Fruit fly (Drosophila melanogaster): ENCODE results near the gene CG42818.
A peak's percentile ranks its signal among the peaks of the same experiment; 100 is the strongest.

CG42818 gene

DNA sequence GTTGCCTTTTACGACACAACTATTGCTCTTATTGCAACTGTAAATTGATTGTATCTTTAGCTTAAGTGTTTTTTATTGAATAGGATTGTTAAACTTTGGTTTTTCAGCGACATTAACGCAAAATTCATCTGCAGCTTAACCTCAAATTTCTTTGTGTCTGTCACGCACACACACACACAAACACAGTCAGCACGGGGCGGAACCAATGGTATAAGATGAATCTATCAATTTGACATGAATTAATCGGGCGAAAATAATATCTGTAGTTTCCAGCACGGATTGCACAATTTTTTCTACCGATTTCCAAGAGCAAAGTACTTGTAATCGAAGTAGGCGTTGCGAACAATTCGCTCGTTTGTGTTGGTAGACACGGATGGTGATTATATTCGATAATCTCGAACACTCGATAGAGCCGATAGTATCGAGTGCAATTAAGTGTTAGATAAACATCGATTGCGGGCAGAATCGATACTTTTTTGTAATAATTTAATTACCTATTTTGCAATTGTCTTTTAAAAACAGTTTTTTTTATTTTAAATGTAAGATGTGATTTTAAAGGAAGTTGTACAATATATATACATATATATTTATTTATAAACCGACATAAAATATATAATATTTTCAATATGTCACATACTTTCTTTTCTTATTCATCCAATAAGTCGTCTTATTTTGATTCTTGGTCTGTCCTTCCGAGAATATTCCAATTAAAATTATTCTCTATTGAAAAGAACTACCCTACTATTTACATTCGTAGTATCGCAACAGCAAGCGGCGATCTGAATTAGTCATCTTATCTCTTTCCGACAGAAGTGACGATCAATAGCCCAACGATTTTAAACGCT lies 15.7 kb downstream of the CG42818 start, which contains the start of the genes PRL-1 and EndoGI (continued):
- TF ChIP-seq Dref (GFP tag; IDR thresholded peaks at IDR 0.05) (peak; percentile 100), CG3407 (GFP tag; optimal IDR thresholded peaks at IDR 0.05) (peak; percentile 21), Bgb (GFP tag; IDR thresholded peaks at IDR 0.05; ENCODE audit: partially characterized antibody) (peak; percentile 99), cwo (GFP tag; optimal IDR thresholded peaks at IDR 0.05) (peak; percentile 70), Dfd (GFP tag; optimal IDR thresholded peaks at IDR 0.05) (no peak), ato (GFP tag; IDR thresholded peaks at IDR 0.05; ENCODE audit: partially characterized antibody) (peak; percentile 100), Hr51 (GFP tag; optimal IDR thresholded peaks at IDR 0.05) (peak; percentile 12 to 90), CG12942 (GFP tag; optimal IDR thresholded peaks at IDR 0.05) (peak; percentile 51), Hr39 (optimal IDR thresholded peaks at IDR 0.05) (no peak), CG10209 (GFP tag; optimal IDR thresholded peaks at IDR 0.05) (peak; percentile 67), Neu2 (GFP tag; optimal IDR thresholded peaks at IDR 0.05; ENCODE audit: borderline replicate concordance) (no peak), NC2α (GFP tag; optimal IDR thresholded peaks at IDR 0.05) (no peak), ro (GFP tag; IDR thresholded peaks at IDR 0.05) (no peak), Antp (GFP tag; optimal IDR thresholded peaks at IDR 0.05) (no peak), CG5180 (GFP tag; optimal IDR thresholded peaks at IDR 0.05) (peak; percentile 29), CG5245 (GFP tag; optimal IDR thresholded peaks at IDR 0.05) (no peak), ttk (GFP tag; IDR thresholded peaks at IDR 0.05) (peak; percentile 26; the same call in 1 of the 2 replicates), CG12155 (GFP tag; optimal IDR thresholded peaks at IDR 0.05) (peak; percentile 58), CG11247 (GFP tag; IDR thresholded peaks at IDR 0.05) (no peak), Vsx1 (GFP tag; optimal IDR thresholded peaks at IDR 0.05) (peak; percentile 65), Fer1 (GFP tag; optimal IDR thresholded peaks at IDR 0.05) (peak; percentile 65), bsh (GFP tag; optimal IDR thresholded peaks at IDR 0.05) (peak in 1 of 2 experiments; percentile 84), maf-S (GFP tag; optimal IDR thresholded peaks at IDR 0.05) (no peak), croc (GFP tag; conservative IDR thresholded peaks at IDR 0.05) (no peak), CG4360 (GFP tag; IDR thresholded peaks at IDR 0.05) (peak; percentile 39; the same call in 1 of the 2 replicates), CG6791 (GFP tag; IDR thresholded peaks at IDR 0.05; ENCODE audit: partially characterized antibody) (peak; percentile 100), eve (GFP tag; optimal IDR thresholded peaks at IDR 0.05) (no peak), trem (tag; optimal IDR thresholded peaks at IDR 0.05) (peak; percentile 79), CG12744 (GFP tag; optimal IDR thresholded peaks at IDR 0.05) (peak; percentile 12), CG11085 (GFP tag; IDR thresholded peaks at IDR 0.05) (no peak; the same call in 1 of the 2 replicates), sima (GFP tag; optimal IDR thresholded peaks at IDR 0.05) (no peak), phol (tag; optimal IDR thresholded peaks at IDR 0.05) (peak; percentile 75), trh (GFP tag; optimal IDR thresholded peaks at IDR 0.05) (peak; percentile 49), nerfin-2 (GFP tag; IDR thresholded peaks at IDR 0.05; ENCODE audit: partially characterized antibody) (peak; percentile 100), jigr1 (GFP tag; IDR thresholded peaks at IDR 0.05) (no peak), CG9215 (GFP tag; IDR thresholded peaks at IDR 0.05) (no peak), Kr (GFP tag; optimal IDR thresholded peaks at IDR 0.05) (no peak), NC2β (GFP tag; optimal IDR thresholded peaks at IDR 0.05) (no peak), Gug (GFP tag; IDR thresholded peaks at IDR 0.05) (no peak; the same call in 3 of the 4 replicates), tll (GFP tag; optimal IDR thresholded peaks at IDR 0.05) (no peak), Rfx (GFP tag; IDR thresholded peaks at IDR 0.05) (peak; percentile 76), CG8388 (GFP tag; optimal IDR thresholded peaks at IDR 0.05) (peak; percentile 77), CG4820 (GFP tag; optimal IDR thresholded peaks at IDR 0.05) (peak; percentile 36), Oaz (GFP tag; IDR thresholded peaks at IDR 0.05) (no peak), CG8478 (optimal IDR thresholded peaks at IDR 0.05) (peak; percentile 77), CG10565 (GFP tag; optimal IDR thresholded peaks at IDR 0.05) (no peak), CG11696 (GFP tag; IDR thresholded peaks at IDR 0.05) (peak; percentile 77), odd (GFP tag; optimal IDR thresholded peaks at IDR 0.05) (peak; percentile 59), CG11398 (GFP tag; optimal IDR thresholded peaks at IDR 0.05) (no peak)
